Fruit fly (Drosophila melanogaster): ENCODE measurements around the gene msi.

msi gene

dm6 chr3R:25482463-25483173 lies 33.3 kb upstream of the msi start, which contains the start of the genes XNP, CG42488 and CG5116 (continued):
- no peak for TF ChIP-seq H15 (GFP tag; IDR thresholded peaks at IDR 0.05)
- peak in 1 of 2 experiments; percentile 61 for TF ChIP-seq dpn (GFP tag; optimal IDR thresholded peaks at IDR 0.05)
- no peak; the same call in 2 of the 3 replicates for TF ChIP-seq CG14050 (GFP tag; IDR thresholded peaks at IDR 0.05)
- peak; percentile 39 for TF ChIP-seq Mad (GFP tag; optimal IDR thresholded peaks at IDR 0.05)
- TF ChIP-seq Sry-δ (GFP tag; optimal IDR thresholded peaks at IDR 0.05): peak; percentile 77
- peak; percentile 39 for TF ChIP-seq CG1233 (GFP tag; optimal IDR thresholded peaks at IDR 0.05)
- no peak for TF ChIP-seq CG3995 (GFP tag; optimal IDR thresholded peaks at IDR 0.05)
- peak; percentile 37; the same call in 1 of the 2 replicates for TF ChIP-seq CG11247 (GFP tag; IDR thresholded peaks at IDR 0.05)
- peak; percentile 29 for TF ChIP-seq Myb (GFP tag; optimal IDR thresholded peaks at IDR 0.05)
- TF ChIP-seq seq (GFP tag; IDR thresholded peaks at IDR 0.05): 0 out of 2 replicates have a peak, but pooled peaks have one; percentile 6
- no peak for TF ChIP-seq CG14667 (GFP tag; IDR thresholded peaks at IDR 0.05)
- TF ChIP-seq Nf-YB (GFP tag; optimal IDR thresholded peaks at IDR 0.05): peak; percentile 61
- TF ChIP-seq Hr3 (GFP tag; optimal IDR thresholded peaks at IDR 0.05): peak; percentile 48
- peak; percentile 48 for TF ChIP-seq ewg (GFP tag; optimal IDR thresholded peaks at IDR 0.05)
- peak; percentile 98 for TF ChIP-seq CG32767 (GFP tag; IDR thresholded peaks at IDR 0.05)
- peak; percentile 79 to 97 for TF ChIP-seq crp (GFP tag; optimal IDR thresholded peaks at IDR 0.05)
- TF ChIP-seq pnt (GFP tag; optimal IDR thresholded peaks at IDR 0.05): no peak
- peak; percentile 96 for TF ChIP-seq chinmo (GFP tag; IDR thresholded peaks at IDR 0.05; ENCODE audit: partially characterized antibody)
- TF ChIP-seq CG7987 (GFP tag; optimal IDR thresholded peaks at IDR 0.05): no peak
- peak; percentile 94 for TF ChIP-seq row (GFP tag; IDR thresholded peaks at IDR 0.05)
- TF ChIP-seq gem (tag; optimal IDR thresholded peaks at IDR 0.05): no peak
- TF ChIP-seq sima (GFP tag; optimal IDR thresholded peaks at IDR 0.05): no peak
- no peak for TF ChIP-seq ttk (GFP tag; IDR thresholded peaks at IDR 0.05)
- peak; percentile 56 for TF ChIP-seq zfh2 (GFP tag; optimal IDR thresholded peaks at IDR 0.05)
- no peak for TF ChIP-seq Ravus (GFP tag; IDR thresholded peaks at IDR 0.05)
- TF ChIP-seq gro (GFP tag; optimal IDR thresholded peaks at IDR 0.05): no peak
- TF ChIP-seq NK7.1 (GFP tag; optimal IDR thresholded peaks at IDR 0.05): no peak
- TF ChIP-seq ato (GFP tag; IDR thresholded peaks at IDR 0.05; ENCODE audit: partially characterized antibody): peak; percentile 92
- TF ChIP-seq CG34376 (GFP tag; optimal IDR thresholded peaks at IDR 0.05): peak; percentile 61
- peak; percentile 3 for TF ChIP-seq HmgD (GFP tag; optimal IDR thresholded peaks at IDR 0.05)
- peak; percentile 99 for TF ChIP-seq BEAF-32 (GFP tag; optimal IDR thresholded peaks at IDR 0.05)
- TF ChIP-seq CG11695 (GFP tag; IDR thresholded peaks at IDR 0.05): no peak
- no peak for TF ChIP-seq cas (GFP tag; IDR thresholded peaks at IDR 0.05)
- peak; percentile 11 for TF ChIP-seq CG12104 (GFP tag; optimal IDR thresholded peaks at IDR 0.05)
- peak; percentile 67 for TF ChIP-seq CG6272 (GFP tag; IDR thresholded peaks at IDR 0.05)
- peak; percentile 37 for TF ChIP-seq bcd (GFP tag; optimal IDR thresholded peaks at IDR 0.05)
- peak; percentile 58 for TF ChIP-seq ind (GFP tag; optimal IDR thresholded peaks at IDR 0.05)
- peak; percentile 36 for TF ChIP-seq tin (GFP tag; optimal IDR thresholded peaks at IDR 0.05)
- TF ChIP-seq CG17568 (GFP tag; optimal IDR thresholded peaks at IDR 0.05): no peak
- peak; percentile 38 for TF ChIP-seq mam (GFP tag; optimal IDR thresholded peaks at IDR 0.05)
- peak; percentile 40 for TF ChIP-seq chn (GFP tag; optimal IDR thresholded peaks at IDR 0.05)
- peak; percentile 49 for TF ChIP-seq CG12155 (GFP tag; optimal IDR thresholded peaks at IDR 0.05)
- TF ChIP-seq HLH4C (GFP tag; IDR thresholded peaks at IDR 0.05; ENCODE audit: partially characterized antibody): peak; percentile 98
- peak; percentile 34; the same call in 1 of the 2 replicates for TF ChIP-seq sisA (GFP tag; IDR thresholded peaks at IDR 0.05)
- TF ChIP-seq CG3407 (GFP tag; optimal IDR thresholded peaks at IDR 0.05): no peak
- TF ChIP-seq CG14860 (GFP tag; IDR thresholded peaks at IDR 0.05; ENCODE audit: partially characterized antibody): peak; percentile 99
- peak; percentile 87 for TF ChIP-seq CG17186 (GFP tag; optimal IDR thresholded peaks at IDR 0.05)
- peak; percentile 89 for TF ChIP-seq trem (tag; optimal IDR thresholded peaks at IDR 0.05)
- peak; percentile 38 for TF ChIP-seq mirr (GFP tag; optimal IDR thresholded peaks at IDR 0.05)
- TF ChIP-seq HLH3B (GFP tag; IDR thresholded peaks at IDR 0.05): peak; percentile 27; the same call in 1 of the 2 replicates
